Worm (Caenorhabditis elegans) whole organism, mixed stage, embryonic: ENCODE results near the gene C26E1.2.

Experiments
- bed-3 ChIP-seq: fragments of 200-800 bp; sonication (Bioruptor generic); optimal IDR thresholded peaks from 3 replicates; lab custom pipeline; 2018; ENCODE audit warnings: mild to moderate bottlenecking, missing genetic modification characterization, moderate library complexity, missing compliant biosample characterization
- ceh-39 ChIP-seq: fragments of 150-350 bp; optimal IDR thresholded peaks from 2 replicates; lab custom pipeline; 2014; ENCODE audit warnings: missing biosample characterization, missing genetic modification characterization
- mep-1 ChIP-seq: fragments of 150-350 bp; optimal IDR thresholded peaks from 2 replicates; lab custom pipeline; 2017; ENCODE audit warnings: missing biosample characterization, missing genetic modification reagents, missing genetic modification characterization, inconsistent platforms
- nhr-28 ChIP-seq: fragments of 150-350 bp; optimal IDR thresholded peaks from 2 replicates; lab custom pipeline; 2014; ENCODE audit warnings: missing biosample characterization, missing genetic modification characterization

DNA sequence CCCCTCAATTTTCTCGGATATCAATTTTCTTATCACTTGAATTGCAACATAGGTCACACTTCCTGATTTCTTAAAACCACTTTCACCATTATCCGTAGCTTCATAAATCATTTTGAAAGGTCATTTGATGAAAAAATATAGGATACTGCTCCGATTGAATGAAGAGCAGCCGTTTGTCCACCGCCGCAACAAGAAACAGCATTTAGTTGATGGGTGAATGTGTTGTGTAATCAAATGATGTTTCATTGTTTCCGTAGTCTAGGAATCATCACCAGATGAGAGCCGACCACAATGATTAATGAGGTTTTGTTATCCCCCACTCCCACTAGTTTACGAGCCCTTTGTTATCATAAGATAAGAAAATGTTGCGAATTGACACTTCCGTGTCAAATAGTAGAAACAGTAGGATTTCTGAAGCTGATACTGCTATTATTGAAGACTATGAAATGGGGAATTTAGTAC is 41.0 kb downstream of the C26E1.2 start, which contains the start of gene twk-43:
- TF ChIP-seq mep-1, result no peak
- no peak for TF ChIP-seq ceh-39 (tag; lab: Kevin White, UChicago)
- TF ChIP-seq nhr-28 (tag; lab: Kevin White, UChicago), result no peak
- no peak for TF ChIP-seq bed-3
